Worm (Caenorhabditis elegans) whole organism, L4 larva: Measurements from ENCODE around the gene clec-139.

Experiments used
- D1046.2 ChIP-seq: fragments of 200-800 bp; sonication (Bioruptor generic); IDR thresholded peaks from 2 replicates; pipeline ENCODE4 v1.3.6; 2022; ENCODE audit warnings: missing genetic modification characterization, missing compliant biosample characterization
- F10B5.3 ChIP-seq: sonication (generic microtip); optimal IDR thresholded peaks from 2 replicates; lab custom pipeline; 2016; ENCODE audit warnings: mild to moderate bottlenecking, missing genetic modification characterization, missing compliant biosample characterization
- F37D6.2 ChIP-seq: sonication (generic microtip); optimal IDR thresholded peaks from 2 replicates; lab custom pipeline; 2016; ENCODE audit warnings: mild to moderate bottlenecking, missing genetic modification characterization, missing compliant biosample characterization
- T20F7.1 ChIP-seq: fragments of 200-800 bp; sonication (Bioruptor generic); optimal IDR thresholded peaks from 2 replicates; lab custom pipeline; 2018; ENCODE audit warnings: mild to moderate bottlenecking, missing genetic modification characterization, missing compliant biosample characterization
- Y75B8A.6 ChIP-seq: fragments of 200-800 bp; sonication (Bioruptor generic); IDR thresholded peaks from 2 replicates; pipeline ENCODE4 v1.3.6; 2022; ENCODE audit warnings: missing genetic modification reagents, missing genetic modification characterization, missing compliant biosample characterization
- aha-1 ChIP-seq: fragments of 150-350 bp; peaks from one replicate; lab custom pipeline; 2014; ENCODE audit warnings: missing biosample characterization, missing genetic modification characterization
- ces-1 ChIP-seq: fragments of 150-350 bp; sonication (generic microtip); optimal IDR thresholded peaks from 4 replicates; lab custom pipeline; 2014; ENCODE audit warnings: missing biosample characterization, missing genetic modification reagents, missing genetic modification characterization
- ctbp-1 ChIP-seq: fragments of 200-800 bp; sonication (Bioruptor generic); IDR thresholded peaks from 2 replicates; pipeline ENCODE4 v1.3.6; 2022; ENCODE audit warnings: missing genetic modification reagents, missing genetic modification characterization, missing compliant biosample characterization
- daf-16 ChIP-seq, 3 experiments: sonication (generic microtip); optimal IDR thresholded peaks; 2 replicates each; lab custom pipeline; 2016 to 2017; ENCODE audit warnings: missing genetic modification characterization in 3 of 3, missing genetic modification reagents in 3 of 3, mild to moderate bottlenecking in 2 of 3, missing compliant biosample characterization in 2 of 3, missing biosample characterization in 1 of 3, moderate library complexity in 1 of 3
- lim-7 ChIP-seq: fragments of 200-800 bp; sonication (Bioruptor generic); IDR thresholded peaks from 2 replicates; pipeline ENCODE4 v1.3.6; 2022; ENCODE audit warnings: missing genetic modification characterization, missing compliant biosample characterization
- lin-15B ChIP-seq: fragments of 150-350 bp; sonication (generic microtip); optimal IDR thresholded peaks from 3 replicates; lab custom pipeline; 2014; ENCODE audit warnings: missing biosample characterization, missing genetic modification characterization
- lin-39 ChIP-seq: fragments of 150-350 bp; optimal IDR thresholded peaks from 2 replicates; lab custom pipeline; 2014; ENCODE audit warnings: missing biosample characterization, missing genetic modification reagents, missing genetic modification characterization
- madf-5 ChIP-seq, 2 experiments: fragments of 200-800 bp; sonication (Bioruptor generic); IDR thresholded peaks; 2 replicates each; pipeline ENCODE4 v1.3.6; 2022; ENCODE audit warnings: missing compliant biosample characterization in 2 of 2, missing genetic modification characterization in 2 of 2
- mep-1 ChIP-seq: fragments of 150-350 bp; sonication (generic microtip); optimal IDR thresholded peaks from 3 replicates; lab custom pipeline; 2014; ENCODE audit warnings: missing biosample characterization, missing genetic modification characterization
- mes-2 ChIP-seq: sonication (generic microtip); optimal IDR thresholded peaks from 2 replicates; lab custom pipeline; 2016; ENCODE audit warnings: missing genotype, mild to moderate bottlenecking, missing genetic modification characterization, missing compliant biosample characterization; ENCODE audit not compliant: poor library complexity, severe bottlenecking
- nhr-25 ChIP-seq: sonication (generic microtip); optimal IDR thresholded peaks from 2 replicates; lab custom pipeline; 2017; ENCODE audit warnings: missing genetic modification characterization, mild to moderate bottlenecking, missing compliant biosample characterization, antibody characterized with exemption, moderate library complexity, borderline replicate concordance; ENCODE audit not compliant: insufficient read depth
- nhr-28 ChIP-seq: fragments of 150-350 bp; optimal IDR thresholded peaks from 2 replicates; lab custom pipeline; 2014; ENCODE audit warnings: missing biosample characterization, missing genetic modification characterization
- nhr-48 ChIP-seq: sonication (generic microtip); optimal IDR thresholded peaks from 2 replicates; lab custom pipeline; 2016; ENCODE audit warnings: mild to moderate bottlenecking, missing genetic modification characterization, missing compliant biosample characterization
- php-3 ChIP-seq: fragments of 200-800 bp; sonication (Bioruptor generic); IDR thresholded peaks from 2 replicates; pipeline ENCODE4 v1.3.6; 2022; ENCODE audit warnings: missing genetic modification reagents, missing genetic modification characterization, missing compliant biosample characterization
- snpc-4 ChIP-seq: fragments of 150-350 bp; optimal IDR thresholded peaks from 2 replicates; lab custom pipeline; 2014; ENCODE audit warnings: missing biosample characterization, missing genetic modification characterization
- spr-3 ChIP-seq: fragments of 200-800 bp; sonication (Bioruptor generic); optimal IDR thresholded peaks from 2 replicates; lab custom pipeline; 2018; ENCODE audit warnings: mild to moderate bottlenecking, missing genetic modification characterization, missing compliant biosample characterization
- tag-97 ChIP-seq: fragments of 200-800 bp; sonication (Bioruptor generic); IDR thresholded peaks from 2 replicates; pipeline ENCODE4 v1.3.6; 2022; ENCODE audit warnings: missing genetic modification characterization, missing compliant biosample characterization
- unc-130 ChIP-seq: sonication (generic microtip); optimal IDR thresholded peaks from 2 replicates; lab custom pipeline; 2016; ENCODE audit warnings: missing genetic modification reagents, missing genetic modification characterization, missing compliant biosample characterization
- unc-62 ChIP-seq, 3 experiments: fragments of 150-350 bp in 1 of 3; sonication (generic microtip); optimal IDR thresholded peaks in 2 of 3; peaks in 1 of 3; 1 replicate in 1 of 3; 2 replicates in 2 of 3; lab custom pipeline; 2014 to 2017; ENCODE audit warnings: missing biosample characterization in 3 of 3, missing genetic modification characterization in 3 of 3, missing genetic modification reagents in 3 of 3, missing genotype in 1 of 3
- vab-7 ChIP-seq: fragments of 200-800 bp; sonication (Bioruptor generic); IDR thresholded peaks from 2 replicates; pipeline ENCODE4 v1.3.6; 2022; ENCODE audit warnings: missing genetic modification reagents, missing genetic modification characterization, missing compliant biosample characterization
- zag-1 ChIP-seq: fragments of 150-350 bp; optimal IDR thresholded peaks from 2 replicates; lab custom pipeline; 2014; ENCODE audit warnings: missing biosample characterization, missing genetic modification characterization
- zip-2 ChIP-seq: fragments of 150-350 bp; optimal IDR thresholded peaks from 2 replicates; lab custom pipeline; 2014; ENCODE audit warnings: missing biosample characterization, missing genetic modification characterization

The clec-139 gene

DNA sequence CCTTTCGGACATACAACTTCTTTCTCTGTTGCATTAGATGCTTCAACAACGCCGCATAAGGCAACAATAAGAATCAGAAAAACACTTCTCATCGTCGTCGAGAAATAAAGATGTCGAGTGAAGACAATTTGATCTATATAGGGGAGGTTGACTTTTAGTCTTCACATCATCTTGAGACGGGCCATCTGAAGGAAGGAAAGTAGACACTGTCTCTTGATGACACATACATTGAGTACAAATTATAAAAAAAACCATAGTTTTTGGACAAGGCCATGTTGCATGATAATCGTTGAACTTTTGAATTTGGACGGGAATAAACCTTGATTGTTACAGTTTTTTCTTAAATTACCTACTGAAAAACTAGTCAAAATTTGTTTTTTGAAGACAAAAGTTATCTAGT is at the start of gene clec-139:
Gene clec-139, minus strand, starts transcription at position 101 of the 400 bp plus-strand sequence.
- TF ChIP-seq unc-62 (GFP tag; optimal IDR thresholded peaks at IDR 0.05 in 1 of 2; lab: Kevin White, UChicago) (peak in 1 of 2 experiments; percentile 47), unc-62 (tag; optimal IDR thresholded peaks at IDR 0.05; lab: Kevin White, UChicago) (no peak), lin-39 (no peak)

DNA sequence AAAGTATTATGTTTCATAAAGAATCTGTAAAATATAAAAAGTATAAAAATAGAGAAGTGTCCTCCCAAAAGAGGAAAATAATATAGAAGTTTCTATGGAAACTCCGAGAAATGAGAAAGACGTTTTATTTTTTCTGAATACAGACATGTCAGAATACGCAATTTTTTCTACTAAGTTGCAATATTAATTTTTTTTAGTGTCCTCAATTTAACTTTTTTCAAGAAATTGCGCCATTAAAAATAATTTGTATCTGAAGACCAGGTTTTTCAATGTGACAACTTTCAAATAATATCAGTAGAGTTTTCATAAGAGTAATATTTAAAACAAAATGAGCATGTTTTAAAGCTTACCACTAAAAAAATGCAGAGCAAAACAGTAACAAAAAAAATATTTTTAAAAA is 46.0 kb upstream of the clec-139 start, which contains the start of gene fut-5:
Gene fut-5, minus strand, starts transcription at position 101 of the 400 bp plus-strand sequence.
- TF ChIP-seq mep-1 (tag; lab: Kevin White, UChicago) (no peak), aha-1 (peak; percentile 0)

DNA sequence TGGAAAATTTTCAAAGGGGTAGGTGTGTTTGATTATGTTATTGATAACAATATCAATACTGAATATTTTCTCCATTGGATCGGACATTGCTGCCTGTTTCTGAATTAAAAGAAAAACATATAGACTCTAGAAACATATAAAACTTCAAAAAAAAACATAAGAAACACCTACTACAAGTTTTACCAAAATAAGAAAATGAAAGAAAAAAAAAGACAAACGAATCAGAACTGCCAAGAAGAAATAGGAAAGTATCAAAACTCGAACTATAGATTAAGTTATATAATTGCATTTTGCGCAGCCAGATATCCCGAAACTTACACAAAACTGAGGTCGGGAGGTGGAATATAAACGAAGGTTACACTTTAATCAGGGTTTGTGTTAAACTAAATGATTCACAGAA is 43.8 kb upstream of the clec-139 start, which contains the start of gene T05A7.11:
Gene T05A7.11, minus strand, starts transcription at position 101 of the 400 bp plus-strand sequence.
- no peak for TF ChIP-seq nhr-25 (tag; lab: Kevin White, UChicago)
- no peak for TF ChIP-seq zip-2 (tag; lab: Kevin White, UChicago)
- no peak for TF ChIP-seq snpc-4
- TF ChIP-seq zag-1 (tag; lab: Kevin White, UChicago): no peak
- no peak for TF ChIP-seq unc-130 (GFP tag; lab: Kevin White, UChicago)
- TF ChIP-seq ctbp-1: no peak
- no peak for TF ChIP-seq daf-16 (GFP tag; optimal IDR thresholded peaks at IDR 0.05; lab: Kevin White, UChicago)
- no peak for TF ChIP-seq daf-16 (tag; optimal IDR thresholded peaks at IDR 0.05; lab: Kevin White, UChicago)
- TF ChIP-seq php-3: no peak

DNA sequence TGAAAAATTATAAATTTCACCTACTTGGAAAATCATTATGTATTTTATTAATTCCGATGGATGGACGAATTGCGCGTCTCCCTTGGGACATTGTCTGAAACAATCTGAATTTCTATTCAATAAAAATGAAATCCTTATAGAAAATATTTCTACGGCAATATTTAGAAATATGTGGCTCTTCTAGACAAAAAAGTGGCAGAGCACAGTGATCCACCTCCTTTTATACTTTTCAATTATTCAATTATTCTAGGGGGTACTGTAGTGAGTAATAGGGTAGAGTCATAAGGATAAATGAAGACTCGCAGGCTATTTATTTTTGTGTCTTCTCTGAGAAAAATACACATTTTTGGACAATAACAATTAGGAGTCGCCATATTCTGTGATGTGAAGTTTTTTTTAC is 41.6 kb upstream of the clec-139 start, which contains the start of gene T05A7.12:
Gene T05A7.12, minus strand, starts transcription at position 101 of the 400 bp plus-strand sequence.
- no peak for TF ChIP-seq mes-2
- no peak for TF ChIP-seq ces-1
- TF ChIP-seq D1046.2 (GFP tag; lab: Robert Waterston, UW): no peak
- TF ChIP-seq nhr-28 (tag; lab: Kevin White, UChicago): no peak
- TF ChIP-seq mep-1 (tag; lab: Kevin White, UChicago): no peak
- TF ChIP-seq F37D6.2 (tag; lab: Kevin White, UChicago): no peak
- TF ChIP-seq tag-97 (GFP tag; lab: Robert Waterston, UW): no peak
- no peak for TF ChIP-seq Y75B8A.6
- TF ChIP-seq nhr-48 (tag; lab: Kevin White, UChicago): no peak
- TF ChIP-seq T20F7.1: no peak
- no peak for TF ChIP-seq nhr-25 (tag; lab: Kevin White, UChicago)

DNA sequence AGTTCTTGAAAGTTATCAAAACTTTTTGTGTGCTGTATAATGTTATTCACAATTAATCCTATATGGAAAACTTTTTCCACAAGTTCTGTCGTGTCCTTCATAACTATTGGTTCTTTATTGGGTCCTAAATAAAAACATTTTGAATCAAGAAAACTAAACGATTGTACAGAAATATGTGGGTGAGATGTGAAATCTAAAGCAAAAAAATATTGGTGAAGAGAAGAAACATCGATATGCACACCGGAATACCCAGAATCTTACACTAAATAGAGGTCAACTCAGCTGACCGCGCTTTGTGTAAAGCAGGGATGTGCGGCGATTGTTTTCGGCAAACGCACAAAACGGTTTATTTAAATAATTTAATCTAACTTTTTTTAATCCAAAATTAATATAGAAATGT is 39.7 kb upstream of the clec-139 start, which contains the start of gene T05A7.13:
Gene T05A7.13, minus strand, starts transcription at position 101 of the 400 bp plus-strand sequence.
- TF ChIP-seq lin-15B (tag; lab: Kevin White, UChicago): no peak
- no peak for TF ChIP-seq tag-97 (GFP tag; lab: Robert Waterston, UW)

DNA sequence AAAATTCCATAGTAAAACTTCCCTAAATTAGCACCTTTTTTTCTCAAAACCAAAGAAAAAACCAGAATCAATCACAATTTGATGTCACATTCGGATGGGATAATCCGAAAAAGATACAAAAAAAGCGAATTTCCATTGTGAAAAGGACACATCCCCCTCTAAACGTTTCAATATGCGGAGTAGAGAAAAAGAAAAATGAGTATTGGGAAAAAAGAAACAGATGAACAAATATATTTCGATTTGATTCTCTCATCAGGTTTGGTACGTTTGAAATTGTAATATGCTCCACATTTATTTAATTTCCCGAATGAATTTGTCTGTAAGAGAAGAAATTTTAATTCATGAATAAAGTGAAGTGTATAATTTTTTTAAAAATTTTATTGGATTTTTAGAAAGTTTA is 36.7 kb upstream of the clec-139 start:
- TF ChIP-seq lim-7 (GFP tag; lab: Robert Waterston, UW) (no peak), vab-7 (GFP tag; lab: Robert Waterston, UW) (no peak), php-3 (no peak)

DNA sequence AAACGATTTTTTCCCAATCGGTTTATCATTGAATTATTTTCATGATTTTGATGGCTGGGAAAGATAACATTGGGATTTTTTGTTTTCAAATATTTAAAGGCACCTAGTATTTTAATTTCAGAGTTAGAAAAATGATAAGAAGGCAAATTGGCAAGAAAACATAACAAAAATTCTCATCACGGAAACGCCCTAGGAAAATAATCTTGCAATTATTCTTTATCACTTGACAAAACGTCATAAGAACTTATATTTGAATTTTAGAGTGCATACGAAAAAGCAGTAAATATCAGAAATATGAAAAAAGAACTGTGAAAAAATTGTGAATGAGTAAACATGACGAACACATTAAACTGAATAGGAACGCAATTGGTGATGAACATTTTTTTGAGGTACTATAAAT is 35.8 kb upstream of the clec-139 start:
- TF ChIP-seq daf-16 (GFP tag; optimal IDR thresholded peaks at IDR 0.05; lab: Kevin White, UChicago) (no peak), daf-16 (tag; optimal IDR thresholded peaks at IDR 0.05; lab: Kevin White, UChicago) (peak; percentile 83), F10B5.3 (no peak), madf-5 (GFP tag; IDR thresholded peaks at IDR 0.05; lab: Robert Waterston, UW) (no peak)

DNA sequence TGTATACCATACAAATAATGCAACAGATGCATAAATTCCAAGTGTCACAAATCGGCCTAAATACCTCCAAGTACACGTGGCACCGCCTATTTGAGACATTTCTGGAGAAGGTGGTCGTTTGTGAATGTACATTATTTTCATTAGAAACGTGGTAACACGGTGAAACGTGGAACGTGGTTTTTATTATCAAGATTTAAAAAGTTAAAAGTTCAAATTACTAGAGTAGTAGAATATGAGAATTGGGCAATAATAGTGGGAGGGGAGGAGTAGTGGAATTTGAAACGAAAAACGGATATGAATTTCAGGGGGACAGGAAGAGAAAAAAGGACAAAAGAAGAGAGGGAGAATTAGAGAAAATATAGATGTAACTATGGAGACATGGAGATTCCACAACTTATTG is 34.3 kb upstream of the clec-139 start, which contains the start of gene fut-6:
Gene fut-6, minus strand, starts transcription at position 101 of the 400 bp plus-strand sequence.
- TF ChIP-seq spr-3: no peak
- TF ChIP-seq, all 104 proteins: peak for 0
